Worm (Caenorhabditis elegans) whole organism, L4 larva: ENCODE measurements around the gene F54C9.14.

Experiments used
- R02D3.7 ChIP-seq: fragments of 150-350 bp; sonication (generic microtip); optimal IDR thresholded peaks from 3 replicates; lab custom pipeline; 2014; ENCODE audit warnings: missing biosample characterization, missing genetic modification characterization
- lin-1 ChIP-seq: fragments of 200-800 bp; sonication (Bioruptor generic); IDR thresholded peaks from 2 replicates; pipeline ENCODE4 v1.3.6; 2022; ENCODE audit warnings: missing genetic modification reagents, missing genetic modification characterization, missing compliant biosample characterization
- nhr-28 ChIP-seq: fragments of 150-350 bp; optimal IDR thresholded peaks from 2 replicates; lab custom pipeline; 2014; ENCODE audit warnings: missing biosample characterization, missing genetic modification characterization
- snpc-1.2 ChIP-seq: fragments of 200-800 bp; sonication (Bioruptor generic); IDR thresholded peaks from 2 replicates; pipeline ENCODE4 v1.3.6; 2022; ENCODE audit warnings: missing genetic modification reagents, missing genetic modification characterization, missing compliant biosample characterization
- unc-62 ChIP-seq, 3 experiments: fragments of 150-350 bp in 1 of 3; sonication (generic microtip); optimal IDR thresholded peaks in 2 of 3; peaks in 1 of 3; 1 replicate in 1 of 3; 2 replicates in 2 of 3; lab custom pipeline; 2014 to 2017; ENCODE audit warnings: missing biosample characterization in 3 of 3, missing genetic modification characterization in 3 of 3, missing genetic modification reagents in 3 of 3, missing genotype in 1 of 3

- TF ChIP-seq lin-1 (no peak), nhr-28 (tag; lab: Kevin White, UChicago) (no peak), R02D3.7 (tag; lab: Kevin White, UChicago) (no peak), unc-62 (GFP tag; optimal IDR thresholded peaks at IDR 0.05 in 1 of 2; lab: Kevin White, UChicago) (no peak), unc-62 (tag; optimal IDR thresholded peaks at IDR 0.05; lab: Kevin White, UChicago) (no peak), snpc-1.2 (no peak)
Observed at ce11 chrII:8583035-8583434, 20.9 kb downstream of the F54C9.14 start.
